Worm (Caenorhabditis elegans): ENCODE measurements around the gene ZC204.12.

DNA sequence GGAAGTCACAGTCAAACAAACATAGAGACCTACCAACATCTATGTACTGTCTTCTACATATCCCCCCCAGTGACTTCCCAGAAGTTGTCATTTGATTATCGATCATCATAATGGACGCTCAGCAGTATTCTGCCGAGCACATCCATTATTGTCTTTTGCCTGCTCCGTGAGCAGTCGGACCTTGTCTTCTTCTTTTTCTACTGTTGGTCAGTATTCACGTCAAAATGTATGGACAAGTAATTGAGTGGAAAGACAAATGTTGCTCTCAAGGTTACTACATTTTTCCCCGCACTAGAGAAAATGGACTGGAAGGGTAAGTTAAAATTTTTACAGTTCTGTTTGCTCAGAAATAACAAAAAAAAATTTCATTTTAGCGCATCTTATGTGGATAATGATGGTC, 2.2 kb downstream of the ZC204.12 start, which contains the start of gene btb-12:
- no peak for TF ChIP-seq flt-1 (GFP tag; IDR thresholded peaks at IDR 0.05)
- TF ChIP-seq cog-1 (tag; optimal IDR thresholded peaks at IDR 0.05) = no peak
- TF ChIP-seq med-1 (GFP tag; optimal IDR thresholded peaks at IDR 0.05; ENCODE audit: insufficient read depth) = no peak
- no peak for TF ChIP-seq ztf-23 (GFP tag; IDR thresholded peaks at IDR 0.05)
- TF ChIP-seq klf-2 (GFP tag; conservative IDR thresholded peaks at IDR 0.05) = no peak
- TF ChIP-seq tab-1 (GFP tag; IDR thresholded peaks at IDR 0.05) = no peak
- no peak for TF ChIP-seq ref-1 (GFP tag; conservative IDR thresholded peaks at IDR 0.05)
- no peak for TF ChIP-seq T22C8.4 (GFP tag; IDR thresholded peaks at IDR 0.05)
